Worm (Caenorhabditis elegans) whole organism, L1 larva: ENCODE data around the gene sri-73.

Experiments used
- C04F5.9 ChIP-seq: sonication (generic microtip); optimal IDR thresholded peaks from 2 replicates; lab custom pipeline; 2016; ENCODE audit warnings: missing genetic modification characterization, missing compliant biosample characterization
- C16A3.4 ChIP-seq: fragments of 150-350 bp; optimal IDR thresholded peaks from 2 replicates; lab custom pipeline; 2014; ENCODE audit warnings: missing biosample characterization, missing genetic modification characterization
- aha-1 ChIP-seq: fragments of 150-350 bp; optimal IDR thresholded peaks from 2 replicates; lab custom pipeline; 2014; ENCODE audit warnings: missing biosample characterization, missing genetic modification characterization
- alr-1 ChIP-seq: fragments of 200-800 bp; sonication (Bioruptor generic); optimal IDR thresholded peaks from 2 replicates; lab custom pipeline; 2018; ENCODE audit warnings: borderline replicate concordance, mild to moderate bottlenecking, missing genetic modification characterization, missing compliant biosample characterization
- ceh-63 ChIP-seq: fragments of 200-800 bp; sonication (Bioruptor generic); optimal IDR thresholded peaks from 2 replicates; lab custom pipeline; 2018; ENCODE audit warnings: mild to moderate bottlenecking, missing genetic modification characterization, missing compliant biosample characterization
- ceh-88 ChIP-seq: fragments of 200-800 bp; sonication (Bioruptor generic); IDR thresholded peaks from 2 replicates; pipeline ENCODE4 v1.3.6; 2022; ENCODE audit warnings: missing genetic modification characterization, missing compliant biosample characterization
- ces-1 ChIP-seq: fragments of 150-350 bp; optimal IDR thresholded peaks from 2 replicates; lab custom pipeline; 2014; ENCODE audit warnings: missing biosample characterization, missing genetic modification reagents, missing genetic modification characterization
- dpl-1 ChIP-seq, 3 experiments: fragments of 150-350 bp in 2 of 3; sonication (generic microtip) in 1 of 3; optimal IDR thresholded peaks; 2 replicates each; lab custom pipeline; 2014 to 2017; ENCODE audit warnings: missing biosample characterization in 3 of 3, missing genetic modification characterization in 3 of 3, missing genetic modification reagents in 3 of 3
- egl-13 ChIP-seq: sonication (generic microtip); optimal IDR thresholded peaks from 2 replicates; lab custom pipeline; 2016; ENCODE audit warnings: missing genotype, missing genetic modification reagents, missing genetic modification characterization, missing compliant biosample characterization
- egl-27 ChIP-seq, 2 experiments: fragments of 150-350 bp in 1 of 2; sonication (generic microtip); optimal IDR thresholded peaks; 3 replicates each; lab custom pipeline; 2017 to 2018; ENCODE audit warnings: missing biosample characterization in 2 of 2, missing genetic modification characterization in 2 of 2, missing genetic modification reagents in 2 of 2
- ets-5 ChIP-seq: fragments of 200-800 bp; sonication (Bioruptor generic); IDR thresholded peaks from 2 replicates; pipeline ENCODE4 v1.3.6; 2022; ENCODE audit warnings: missing genetic modification characterization, missing compliant biosample characterization
- fkh-10 ChIP-seq: sonication (generic microtip); optimal IDR thresholded peaks from 2 replicates; lab custom pipeline; 2017; ENCODE audit warnings: missing biosample characterization, missing genetic modification reagents, missing genetic modification characterization
- hlh-17 ChIP-seq: fragments of 200-800 bp; sonication (Bioruptor generic); optimal IDR thresholded peaks from 2 replicates; lab custom pipeline; 2018; ENCODE audit warnings: missing genetic modification characterization, mild to moderate bottlenecking, missing compliant biosample characterization, moderate library complexity, borderline replicate concordance
- hlh-4 ChIP-seq: sonication (generic microtip); optimal IDR thresholded peaks from 2 replicates; lab custom pipeline; 2016; ENCODE audit warnings: mild to moderate bottlenecking, missing genetic modification characterization, missing compliant biosample characterization
- isw-1 ChIP-seq: fragments of 200-800 bp; sonication (Bioruptor generic); IDR thresholded peaks from 2 replicates; pipeline ENCODE4 v1.3.6; 2022; ENCODE audit warnings: missing genetic modification characterization, missing compliant biosample characterization
- jun-1 ChIP-seq: fragments of 150-350 bp; optimal IDR thresholded peaks from 2 replicates; lab custom pipeline; 2014; ENCODE audit warnings: missing biosample characterization, missing genetic modification reagents, missing genetic modification characterization
- lin-13 ChIP-seq: fragments of 150-350 bp; optimal IDR thresholded peaks from 2 replicates; lab custom pipeline; 2014; ENCODE audit warnings: missing biosample characterization, missing genetic modification reagents, missing genetic modification characterization
- lin-14 ChIP-seq: fragments of 200-800 bp; sonication (Bioruptor generic); optimal IDR thresholded peaks from 2 replicates; lab custom pipeline; 2018; ENCODE audit warnings: mild to moderate bottlenecking, missing genetic modification characterization, moderate library complexity, missing compliant biosample characterization
- lir-3 ChIP-seq: sonication (generic microtip); optimal IDR thresholded peaks from 2 replicates; lab custom pipeline; 2016; ENCODE audit warnings: mild to moderate bottlenecking, missing genetic modification characterization, moderate library complexity, missing compliant biosample characterization; ENCODE audit not compliant: poor library complexity
- lsy-2 ChIP-seq, 2 experiments: fragments of 150-350 bp; optimal IDR thresholded peaks; 2 replicates each; lab custom pipeline; 2014; ENCODE audit warnings: missing biosample characterization in 2 of 2, missing genetic modification characterization in 2 of 2
- mdl-1 ChIP-seq, 2 experiments: fragments of 150-350 bp; optimal IDR thresholded peaks; 2 replicates each; lab custom pipeline; 2014 to 2017; ENCODE audit warnings: missing biosample characterization in 2 of 2, missing genetic modification characterization in 2 of 2, inconsistent platforms in 1 of 2
- mef-2 ChIP-seq: fragments of 150-350 bp; optimal IDR thresholded peaks from 2 replicates; lab custom pipeline; 2014; ENCODE audit warnings: missing biosample characterization, missing genetic modification characterization
- nhr-12 ChIP-seq: sonication (generic microtip); optimal IDR thresholded peaks from 2 replicates; lab custom pipeline; 2017; ENCODE audit warnings: missing biosample characterization, missing genetic modification characterization
- nhr-19 ChIP-seq: fragments of 200-800 bp; sonication (Bioruptor generic); conservative IDR thresholded peaks from 2 replicates; pipeline ENCODE4 v1.3.6; 2022; ENCODE audit warnings: missing genetic modification characterization, missing compliant biosample characterization
- nhr-20 ChIP-seq: sonication (generic microtip); optimal IDR thresholded peaks from 2 replicates; lab custom pipeline; 2016; ENCODE audit warnings: mild to moderate bottlenecking, missing genetic modification characterization, missing compliant biosample characterization
- nhr-76 ChIP-seq: sonication (generic microtip); optimal IDR thresholded peaks from 2 replicates; lab custom pipeline; 2017; ENCODE audit warnings: missing biosample characterization, missing genetic modification characterization
- nhr-85 ChIP-seq: sonication (generic microtip); peaks from one replicate; lab custom pipeline; 2016; ENCODE audit warnings: missing genetic modification characterization, inconsistent platforms, missing compliant biosample characterization
- nhr-90 ChIP-seq: sonication (generic microtip); optimal IDR thresholded peaks from 2 replicates; lab custom pipeline; 2016; ENCODE audit warnings: mild to moderate bottlenecking, missing genetic modification characterization, missing compliant biosample characterization; ENCODE audit not compliant: poor library complexity
- pax-3 ChIP-seq: fragments of 200-800 bp; sonication (Bioruptor generic); optimal IDR thresholded peaks from 2 replicates; lab custom pipeline; 2018; ENCODE audit warnings: mild to moderate bottlenecking, missing genetic modification characterization, moderate library complexity, missing compliant biosample characterization
- pqm-1 ChIP-seq: sonication (generic microtip); optimal IDR thresholded peaks from 3 replicates; lab custom pipeline; 2017; ENCODE audit warnings: missing biosample characterization, missing genetic modification characterization
- skn-1 ChIP-seq: fragments of 150-350 bp; optimal IDR thresholded peaks from 2 replicates; lab custom pipeline; 2014; ENCODE audit warnings: missing biosample characterization, missing genetic modification characterization
- sox-4 ChIP-seq: sonication (generic microtip); optimal IDR thresholded peaks from 2 replicates; lab custom pipeline; 2016; ENCODE audit warnings: missing genetic modification characterization, missing compliant biosample characterization
- sup-37 ChIP-seq: fragments of 200-800 bp; sonication (Bioruptor generic); optimal IDR thresholded peaks from 2 replicates; lab custom pipeline; 2018; ENCODE audit warnings: mild to moderate bottlenecking, missing genetic modification characterization, missing compliant biosample characterization
- unc-130 ChIP-seq: fragments of 150-350 bp; optimal IDR thresholded peaks from 2 replicates; lab custom pipeline; 2017; ENCODE audit warnings: missing biosample characterization, missing genetic modification characterization, inconsistent platforms
- unc-30 ChIP-seq: sonication (generic microtip); optimal IDR thresholded peaks from 2 replicates; lab custom pipeline; 2017; ENCODE audit warnings: missing biosample characterization, missing genetic modification characterization
- unc-86 ChIP-seq: sonication (generic microtip); optimal IDR thresholded peaks from 2 replicates; lab custom pipeline; 2016; ENCODE audit warnings: missing genetic modification characterization, missing compliant biosample characterization
- vab-15 ChIP-seq: sonication (generic microtip); optimal IDR thresholded peaks from 2 replicates; lab custom pipeline; 2017; ENCODE audit warnings: missing genotype, mild to moderate bottlenecking, missing genetic modification characterization, missing compliant biosample characterization
- zag-1 ChIP-seq: fragments of 150-350 bp; optimal IDR thresholded peaks from 2 replicates; lab custom pipeline; 2014; ENCODE audit warnings: missing biosample characterization, missing genetic modification characterization
- ztf-11 ChIP-seq, 2 experiments: sonication (generic microtip); optimal IDR thresholded peaks; 2 replicates each; lab custom pipeline; 2016 to 2017; ENCODE audit warnings: missing genetic modification characterization in 2 of 2, missing biosample characterization in 1 of 2, missing compliant biosample characterization in 1 of 2
- ztf-4 ChIP-seq: fragments of 150-350 bp; optimal IDR thresholded peaks from 2 replicates; lab custom pipeline; 2014; ENCODE audit warnings: missing biosample characterization, missing genetic modification characterization

sri-73 gene

ce11 chrV:532046-532445, 33.8 kb downstream of the sri-73 start, which contains the start of gene nhr-58 (continued):
- TF ChIP-seq nhr-85 (tag; lab: Kevin White, UChicago), result peak; percentile 83
- no peak for TF ChIP-seq egl-13 (tag; lab: Kevin White, UChicago)
- no peak for TF ChIP-seq aha-1 (tag; lab: Kevin White, UChicago)
- TF ChIP-seq ztf-11 (tag; optimal IDR thresholded peaks at IDR 0.05; lab: Kevin White, UChicago), result no peak
- TF ChIP-seq ces-1 (GFP tag; lab: Kevin White, UChicago), result no peak
- TF ChIP-seq unc-130, result no peak
- no peak for TF ChIP-seq pqm-1 (tag; lab: Kevin White, UChicago)
- no peak for TF ChIP-seq mef-2 (tag; lab: Kevin White, UChicago)
- TF ChIP-seq hlh-17 (GFP tag; lab: Kevin White, UChicago), result no peak
- TF ChIP-seq lsy-2 (tag; optimal IDR thresholded peaks at IDR 0.05; lab: Kevin White, UChicago), result no peak
- TF ChIP-seq pax-3 (tag; lab: Kevin White, UChicago), result no peak
- TF ChIP-seq unc-30 (tag; lab: Kevin White, UChicago), result no peak
- TF ChIP-seq fkh-10 (GFP tag; lab: Kevin White, UChicago), result no peak
- TF ChIP-seq nhr-12 (tag; lab: Kevin White, UChicago), result no peak
- no peak for TF ChIP-seq ceh-63 (GFP tag; lab: Kevin White, UChicago)
- peak; percentile 27 for TF ChIP-seq nhr-90
- TF ChIP-seq skn-1 (tag; lab: Kevin White, UChicago), result peak; percentile 43
- no peak for TF ChIP-seq C04F5.9 (tag; lab: Kevin White, UChicago)
- peak in 1 of 2 experiments; percentile 71 for TF ChIP-seq mdl-1 (tag; optimal IDR thresholded peaks at IDR 0.05; lab: Kevin White, UChicago)
- peak; percentile 58 for TF ChIP-seq nhr-19 (GFP tag; lab: Robert Waterston, UW)
- no peak for TF ChIP-seq unc-86
- TF ChIP-seq sox-4 (tag; lab: Kevin White, UChicago), result no peak
- no peak for TF ChIP-seq hlh-4
- TF ChIP-seq isw-1, result no peak
- peak; percentile 66 for TF ChIP-seq jun-1
- peak; percentile 20 for TF ChIP-seq C16A3.4
- TF ChIP-seq dpl-1 (GFP tag; optimal IDR thresholded peaks at IDR 0.05; lab: Kevin White, UChicago), result peak in 2 of 3 experiments; percentile 8 to 17
- TF ChIP-seq lir-3 (tag; lab: Kevin White, UChicago), result no peak
- no peak for TF ChIP-seq zag-1
- no peak for TF ChIP-seq alr-1 (tag; lab: Kevin White, UChicago)

- TF ChIP-seq mdl-1 (tag; optimal IDR thresholded peaks at IDR 0.05; lab: Kevin White, UChicago), result no peak
- no peak for TF ChIP-seq unc-30 (tag; lab: Kevin White, UChicago)
- no peak for TF ChIP-seq sup-37 (GFP tag; lab: Kevin White, UChicago)
- no peak for TF ChIP-seq lin-14 (GFP tag; lab: Kevin White, UChicago)
- no peak for TF ChIP-seq lsy-2 (tag; optimal IDR thresholded peaks at IDR 0.05; lab: Kevin White, UChicago)
- TF ChIP-seq zag-1, result no peak
- TF ChIP-seq nhr-76, result no peak
- TF ChIP-seq ztf-11 (tag; optimal IDR thresholded peaks at IDR 0.05; lab: Kevin White, UChicago), result no peak
- TF ChIP-seq ztf-4 (tag; lab: Kevin White, UChicago), result no peak
- no peak for TF ChIP-seq ceh-88 (GFP tag; lab: Robert Waterston, UW)
- no peak for TF ChIP-seq nhr-20 (tag; lab: Kevin White, UChicago)
- TF ChIP-seq egl-27 (tag; optimal IDR thresholded peaks at IDR 0.05; lab: Kevin White, UChicago), result no peak
- TF ChIP-seq ets-5 (GFP tag; lab: Robert Waterston, UW), result no peak
- TF ChIP-seq lin-13, result no peak
- no peak for TF ChIP-seq vab-15 (tag; lab: Kevin White, UChicago)
- no peak for TF ChIP-seq fkh-10 (GFP tag; lab: Kevin White, UChicago)
- TF ChIP-seq unc-86, result no peak
Observed at ce11 chrV:527602-528001, 38.3 kb downstream of the sri-73 start, which contains the start of gene srw-108. srw-108 (plus strand) TSS chrV:527902.
